Worm (Caenorhabditis elegans): ENCODE results near the gene W09G12.9.

Gene W09G12.9

ce11 chrIV:1212357-1212756 is 4.0 kb upstream of the W09G12.9 start:
- TF ChIP-seq ets-7 (tag; optimal IDR thresholded peaks at IDR 0.05) (no peak), aly-1 (tag; optimal IDR thresholded peaks at IDR 0.05) (no peak), hmg-4 (GFP tag; optimal IDR thresholded peaks at IDR 0.05) (no peak), tra-4 (tag; optimal IDR thresholded peaks at IDR 0.05) (no peak), tbx-37 (GFP tag; conservative IDR thresholded peaks at IDR 0.05) (no peak), ceh-13 (GFP tag; optimal IDR thresholded peaks at IDR 0.05) (no peak), tbx-11 (GFP tag; IDR thresholded peaks at IDR 0.05) (no peak), scrt-1 (GFP tag; IDR thresholded peaks at IDR 0.05) (no peak), F13C5.2 (tag; optimal IDR thresholded peaks at IDR 0.05) (no peak), flt-1 (GFP tag; IDR thresholded peaks at IDR 0.05) (no peak), hmbx-1 (tag; optimal IDR thresholded peaks at IDR 0.05) (no peak)

ce11 chrIV:1213192-1213591 is 3.2 kb upstream of the W09G12.9 start:
- TF ChIP-seq pes-1 (GFP tag; IDR thresholded peaks at IDR 0.05) = no peak
- no peak for TF ChIP-seq ceh-36 (tag; optimal IDR thresholded peaks at IDR 0.05)
- no peak for TF ChIP-seq tbx-37 (GFP tag; conservative IDR thresholded peaks at IDR 0.05)
- TF ChIP-seq scrt-1 (GFP tag; IDR thresholded peaks at IDR 0.05) = no peak
- no peak for TF ChIP-seq F13C5.2 (tag; optimal IDR thresholded peaks at IDR 0.05)
- no peak for TF ChIP-seq aly-1 (tag; optimal IDR thresholded peaks at IDR 0.05)
- TF ChIP-seq hnd-1 (tag; optimal IDR thresholded peaks at IDR 0.05) = no peak
- TF ChIP-seq B0310.2 (tag; optimal IDR thresholded peaks at IDR 0.05) = no peak

ce11 chrIV:1215536-1215935 is 854 bp upstream of the W09G12.9 start:
- TF ChIP-seq F13C5.2 (tag; optimal IDR thresholded peaks at IDR 0.05) (no peak), aly-1 (tag; optimal IDR thresholded peaks at IDR 0.05) (no peak), pes-1 (GFP tag; IDR thresholded peaks at IDR 0.05) (no peak)

DNA sequence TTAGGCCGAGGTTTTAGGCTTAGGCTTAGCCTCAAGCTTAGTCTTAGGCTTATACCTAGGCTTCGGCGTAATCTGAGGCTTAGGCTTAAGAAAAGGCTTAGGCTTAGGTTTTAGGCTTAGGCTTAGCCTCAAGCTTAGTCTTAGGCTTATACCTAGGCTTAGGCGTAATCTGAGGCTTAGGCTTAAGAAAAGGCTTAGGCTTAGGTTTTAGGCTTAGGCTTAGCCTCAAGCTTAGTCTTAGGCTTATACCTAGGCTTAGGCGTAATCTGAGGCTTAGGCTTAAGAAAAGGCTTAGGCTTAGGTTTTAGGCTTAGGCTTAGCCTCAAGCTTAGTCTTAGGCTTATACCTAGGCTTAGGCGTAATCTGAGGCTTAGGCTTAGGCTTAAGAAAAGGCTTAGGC is 875 bp downstream of the W09G12.9 start:
- TF ChIP-seq ceh-36 (tag; optimal IDR thresholded peaks at IDR 0.05) = peak; percentile 72

- TF ChIP-seq ceh-36 (tag; optimal IDR thresholded peaks at IDR 0.05) = no peak
- TF ChIP-seq aly-1 (tag; optimal IDR thresholded peaks at IDR 0.05) = no peak
- no peak for TF ChIP-seq ceh-13 (GFP tag; optimal IDR thresholded peaks at IDR 0.05)
- TF ChIP-seq hmbx-1 (tag; optimal IDR thresholded peaks at IDR 0.05) = no peak
- no peak for TF ChIP-seq B0310.2 (tag; optimal IDR thresholded peaks at IDR 0.05)
- TF ChIP-seq pes-1 (GFP tag; IDR thresholded peaks at IDR 0.05) = no peak
- no peak for TF ChIP-seq ets-7 (tag; optimal IDR thresholded peaks at IDR 0.05)
- no peak for TF ChIP-seq hmg-4 (GFP tag; optimal IDR thresholded peaks at IDR 0.05)
- no peak for TF ChIP-seq tbx-11 (GFP tag; IDR thresholded peaks at IDR 0.05)
- TF ChIP-seq flt-1 (GFP tag; IDR thresholded peaks at IDR 0.05) = no peak
- TF ChIP-seq tra-4 (tag; optimal IDR thresholded peaks at IDR 0.05) = no peak
- no peak for TF ChIP-seq tbx-37 (GFP tag; conservative IDR thresholded peaks at IDR 0.05)
- no peak for TF ChIP-seq ama-1 (optimal IDR thresholded peaks at IDR 0.05)
- no peak for TF ChIP-seq scrt-1 (GFP tag; IDR thresholded peaks at IDR 0.05)
- TF ChIP-seq hnd-1 (tag; optimal IDR thresholded peaks at IDR 0.05) = no peak
- no peak for TF ChIP-seq sea-1 (GFP tag; conservative IDR thresholded peaks at IDR 0.05)
- TF ChIP-seq F13C5.2 (tag; optimal IDR thresholded peaks at IDR 0.05) = no peak
Measured at ce11 chrIV:1221167-1221566, 4.8 kb downstream of the W09G12.9 start, which contains the start of gene W09G12.10. Gene W09G12.10 (minus strand): TSS chrIV:1221287.

DNA sequence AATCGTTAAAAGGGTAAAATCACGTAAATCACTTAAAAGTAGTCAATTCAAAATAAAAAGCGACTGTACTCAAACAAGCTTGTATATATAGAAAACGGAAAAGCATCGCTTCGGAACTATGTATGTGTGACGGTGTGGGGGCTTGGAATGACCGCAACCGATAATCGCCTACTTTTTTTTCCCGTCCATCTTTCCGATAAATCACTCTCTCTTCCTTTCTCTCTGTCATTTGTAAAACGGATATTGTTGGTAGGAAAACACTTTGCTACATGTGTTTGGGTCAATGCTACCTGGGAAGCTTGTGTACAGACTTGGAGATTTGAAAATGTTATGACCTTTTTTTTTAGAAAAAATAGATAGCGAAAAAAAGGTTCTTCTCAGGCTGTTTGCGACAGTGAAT is 8.4 kb downstream of the W09G12.9 start:
- no peak for TF ChIP-seq aly-1 (tag; optimal IDR thresholded peaks at IDR 0.05)
- no peak for TF ChIP-seq hmbx-1 (tag; optimal IDR thresholded peaks at IDR 0.05)
- no peak for TF ChIP-seq hnd-1 (tag; optimal IDR thresholded peaks at IDR 0.05)
- TF ChIP-seq ama-1 (optimal IDR thresholded peaks at IDR 0.05) = no peak
- TF ChIP-seq tbx-11 (GFP tag; IDR thresholded peaks at IDR 0.05) = no peak
- TF ChIP-seq ceh-13 (GFP tag; optimal IDR thresholded peaks at IDR 0.05) = no peak

DNA sequence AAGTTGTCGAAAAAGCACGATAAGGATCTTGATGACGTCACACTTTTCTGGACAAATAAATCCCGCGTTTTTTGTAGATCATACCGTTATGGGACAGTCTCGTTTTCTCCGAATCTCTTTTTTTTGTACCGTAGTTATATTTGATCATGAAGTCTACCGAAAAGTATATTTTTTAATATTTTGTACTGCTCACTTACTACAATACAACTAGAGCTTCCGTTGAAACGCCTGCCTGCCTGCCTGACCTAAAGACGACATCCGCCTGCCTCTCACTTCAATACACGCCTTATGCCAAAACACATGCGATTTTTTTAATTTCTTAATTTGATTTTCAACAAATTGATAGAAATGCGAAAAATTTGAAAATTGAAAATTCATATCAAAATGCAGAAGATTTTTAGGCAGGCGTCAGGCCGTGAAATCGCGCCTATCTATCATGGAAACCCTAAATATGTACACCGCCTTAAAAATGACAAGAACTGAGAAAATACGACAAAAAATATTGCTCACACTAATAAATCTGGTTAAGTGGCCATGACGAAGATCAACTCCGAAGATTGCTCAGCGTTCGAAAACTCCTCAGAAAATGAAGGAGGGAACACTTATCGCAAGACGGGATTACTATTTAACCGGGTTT is 9.3 kb downstream of the W09G12.9 start, which contains the start of gene W09G12.8:
Gene W09G12.8 (plus strand): TSS at position 587 of the 637 bp plus-strand sequence.
- TF ChIP-seq ama-1 (optimal IDR thresholded peaks at IDR 0.05) = no peak
- TF ChIP-seq aly-1 (tag; optimal IDR thresholded peaks at IDR 0.05) = no peak
- no peak for TF ChIP-seq B0310.2 (tag; optimal IDR thresholded peaks at IDR 0.05)
- TF ChIP-seq hnd-1 (tag; optimal IDR thresholded peaks at IDR 0.05) = no peak
- TF ChIP-seq tra-4 (tag; optimal IDR thresholded peaks at IDR 0.05) = no peak
- TF ChIP-seq ets-7 (tag; optimal IDR thresholded peaks at IDR 0.05) = no peak
- TF ChIP-seq ceh-36 (tag; optimal IDR thresholded peaks at IDR 0.05) = no peak
- TF ChIP-seq pes-1 (GFP tag; IDR thresholded peaks at IDR 0.05) = no peak
- TF ChIP-seq scrt-1 (GFP tag; IDR thresholded peaks at IDR 0.05) = no peak
- no peak for TF ChIP-seq tbx-11 (GFP tag; IDR thresholded peaks at IDR 0.05)
- TF ChIP-seq ceh-13 (GFP tag; optimal IDR thresholded peaks at IDR 0.05) = no peak
- TF ChIP-seq hmg-4 (GFP tag; optimal IDR thresholded peaks at IDR 0.05) = no peak
- TF ChIP-seq hmbx-1 (tag; optimal IDR thresholded peaks at IDR 0.05) = no peak
- TF ChIP-seq flt-1 (GFP tag; IDR thresholded peaks at IDR 0.05) = no peak

DNA sequence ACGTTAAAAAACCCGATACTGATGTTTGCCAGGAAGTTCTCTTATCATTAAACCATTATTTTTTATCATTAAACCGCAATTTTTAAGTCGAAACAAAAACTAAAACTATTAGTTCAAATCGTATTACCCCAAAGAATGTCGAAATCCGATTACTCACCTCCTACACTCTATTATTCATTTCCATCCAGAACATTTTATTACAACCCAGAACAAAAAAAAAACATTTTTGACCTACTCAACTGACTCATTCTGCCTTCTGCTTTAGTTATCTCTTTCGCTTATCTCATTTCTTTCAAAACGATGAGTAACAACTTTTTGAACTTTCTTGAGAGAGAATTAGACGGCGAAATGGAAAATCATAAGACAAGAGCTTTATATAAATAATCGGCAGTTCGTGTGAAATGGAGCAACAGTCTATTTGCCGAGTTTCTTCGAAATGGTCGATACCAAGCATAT is 12.3 kb downstream of the W09G12.9 start, which contains the start of gene W09G12.7:
Gene W09G12.7 (plus strand): TSS at position 406 of the 456 bp plus-strand sequence.
- TF ChIP-seq scrt-1 (GFP tag; IDR thresholded peaks at IDR 0.05) = no peak
- TF ChIP-seq pes-1 (GFP tag; IDR thresholded peaks at IDR 0.05) = no peak
- TF ChIP-seq hmbx-1 (tag; optimal IDR thresholded peaks at IDR 0.05) = no peak
- TF ChIP-seq tra-4 (tag; optimal IDR thresholded peaks at IDR 0.05) = no peak
- no peak for TF ChIP-seq ceh-36 (tag; optimal IDR thresholded peaks at IDR 0.05)
- TF ChIP-seq B0310.2 (tag; optimal IDR thresholded peaks at IDR 0.05) = no peak
- TF ChIP-seq hmg-4 (GFP tag; optimal IDR thresholded peaks at IDR 0.05) = no peak
- no peak for TF ChIP-seq hnd-1 (tag; optimal IDR thresholded peaks at IDR 0.05)
- no peak for TF ChIP-seq ceh-13 (GFP tag; optimal IDR thresholded peaks at IDR 0.05)
- TF ChIP-seq tbx-11 (GFP tag; IDR thresholded peaks at IDR 0.05) = no peak
- TF ChIP-seq ama-1 (optimal IDR thresholded peaks at IDR 0.05) = no peak
- TF ChIP-seq F13C5.2 (tag; optimal IDR thresholded peaks at IDR 0.05) = no peak

Measured in whole organism, early embryonic.